Worm (Caenorhabditis elegans): ENCODE data around the gene kvs-3.
A peak's percentile ranks its signal among the peaks of the same experiment; 100 is the strongest.

kvs-3 gene

ce11 chrV:9343629-9344624 is 25.8 kb downstream of the kvs-3 start, which contains the start of gene tos-1 (continued):
- TF ChIP-seq nhr-77 (tag; optimal IDR thresholded peaks at IDR 0.05) = peak; percentile 96
- peak; percentile 100 for TF ChIP-seq hlh-30 (tag; optimal IDR thresholded peaks at IDR 0.05; ENCODE audit: insufficient read depth)
- 0 out of 2 replicates have a peak, but pooled peaks have one; percentile 62 for TF ChIP-seq daf-8 (GFP tag; IDR thresholded peaks at IDR 0.05)
- peak; percentile 80 for TF ChIP-seq ztf-7 (tag; optimal IDR thresholded peaks at IDR 0.05)
- TF ChIP-seq unc-130 (GFP tag; optimal IDR thresholded peaks at IDR 0.05) = peak; percentile 58
- TF ChIP-seq egl-43 (GFP tag; IDR thresholded peaks at IDR 0.05) = no peak
- peak; percentile 64 for TF ChIP-seq F49E8.2 (tag; optimal IDR thresholded peaks at IDR 0.05; ENCODE audit: borderline replicate concordance)
- TF ChIP-seq nhr-111 (GFP tag; optimal IDR thresholded peaks at IDR 0.05) = no peak
- peak; percentile 93 for TF ChIP-seq Y48G9A.11 (GFP tag; IDR thresholded peaks at IDR 0.05)
- peak; percentile 94 for TF ChIP-seq nhr-10 (tag; optimal IDR thresholded peaks at IDR 0.05)
- TF ChIP-seq zfp-2 (tag; optimal IDR thresholded peaks at IDR 0.05) = peak; percentile 88
- peak; percentile 90 for TF ChIP-seq vab-7 (GFP tag; IDR thresholded peaks at IDR 0.05)
- TF ChIP-seq cey-2 (tag; optimal IDR thresholded peaks at IDR 0.05; ENCODE audit: borderline replicate concordance, insufficient read depth) = peak; percentile 43
- peak; percentile 99 for TF ChIP-seq nhr-11 (tag; optimal IDR thresholded peaks at IDR 0.05)
- TF ChIP-seq skn-1 (tag; optimal IDR thresholded peaks at IDR 0.05) = no peak
- peak; percentile 49 for TF ChIP-seq aly-2 (tag; optimal IDR thresholded peaks at IDR 0.05)
- peak; percentile 28 for TF ChIP-seq zip-2 (tag; optimal IDR thresholded peaks at IDR 0.05)
- TF ChIP-seq lin-39 (tag; optimal IDR thresholded peaks at IDR 0.05) = peak; percentile 46
- peak; percentile 97 for TF ChIP-seq nhr-102 (tag; optimal IDR thresholded peaks at IDR 0.05)
- peak; percentile 97 for TF ChIP-seq ctbp-1 (GFP tag; IDR thresholded peaks at IDR 0.05)
- no peak for TF ChIP-seq zip-11 (GFP tag; IDR thresholded peaks at IDR 0.05)
- peak; percentile 68 to 95 for TF ChIP-seq daf-16 (GFP tag; optimal IDR thresholded peaks at IDR 0.05)
- TF ChIP-seq daf-16 (tag; optimal IDR thresholded peaks at IDR 0.05) = peak; percentile 74
- peak; percentile 92 to 96 for TF ChIP-seq hif-1 (tag; optimal IDR thresholded peaks at IDR 0.05)
- TF ChIP-seq nhr-25 (tag; optimal IDR thresholded peaks at IDR 0.05; ENCODE audit: borderline replicate concordance, insufficient read depth) = peak; percentile 96
- peak; percentile 36; the same call in 1 of the 2 replicates for TF ChIP-seq lim-7 (GFP tag; IDR thresholded peaks at IDR 0.05)
- peak; percentile 74 for TF ChIP-seq lin-1 (GFP tag; IDR thresholded peaks at IDR 0.05)

ce11 chrV:9346804-9347203 is 28.7 kb downstream of the kvs-3 start, which contains the start of the genes K07B1.7 and try-5:
TSS of gene K07B1.7 (minus strand) at chrV:9346962.
TSS of gene try-5 (plus strand) at chrV:9347044.
- TF ChIP-seq lir-3 (tag; optimal IDR thresholded peaks at IDR 0.05) (no peak), T20F7.1 (GFP tag; optimal IDR thresholded peaks at IDR 0.05) (peak; percentile 97), pha-4 (GFP tag; IDR thresholded peaks at IDR 0.05) (no peak), pha-4 (tag; optimal IDR thresholded peaks at IDR 0.05) (no peak), dve-1 (tag; optimal IDR thresholded peaks at IDR 0.05; ENCODE audit: insufficient read depth) (peak; percentile 30), rbr-2 (tag; optimal IDR thresholded peaks at IDR 0.05) (peak; percentile 23), dpl-1 (GFP tag; optimal IDR thresholded peaks at IDR 0.05) (peak; percentile 95), daf-16 (GFP tag; optimal IDR thresholded peaks at IDR 0.05) (no peak), daf-16 (tag; optimal IDR thresholded peaks at IDR 0.05) (peak; percentile 37), ceh-28 (tag; optimal IDR thresholded peaks at IDR 0.05) (peak; percentile 69), F26F4.8 (GFP tag; conservative IDR thresholded peaks at IDR 0.05) (no peak), mep-1 (tag; optimal IDR thresholded peaks at IDR 0.05) (no peak), mdt-29 (GFP tag; IDR thresholded peaks at IDR 0.05) (no peak), nhr-28 (tag; optimal IDR thresholded peaks at IDR 0.05) (peak; percentile 29), nhr-6 (tag; optimal IDR thresholded peaks at IDR 0.05) (peak; percentile 27), Y48G9A.11 (GFP tag; IDR thresholded peaks at IDR 0.05) (peak; percentile 93), nhr-111 (GFP tag; optimal IDR thresholded peaks at IDR 0.05) (no peak), daf-8 (GFP tag; IDR thresholded peaks at IDR 0.05) (no peak), unc-130 (GFP tag; optimal IDR thresholded peaks at IDR 0.05) (no peak), nhr-77 (tag; optimal IDR thresholded peaks at IDR 0.05) (no peak), ceh-44 (GFP tag; IDR thresholded peaks at IDR 0.05) (no peak), aha-1 (tag) (peak; percentile 10), tag-97 (GFP tag; IDR thresholded peaks at IDR 0.05) (no peak), hmg-1.1 (GFP tag; IDR thresholded peaks at IDR 0.05) (0 out of 2 replicates have a peak, but pooled peaks have one; percentile 21), vab-7 (GFP tag; IDR thresholded peaks at IDR 0.05) (no peak), R02D3.7 (tag; optimal IDR thresholded peaks at IDR 0.05) (peak; percentile 83), ceh-20 (GFP tag; IDR thresholded peaks at IDR 0.05) (no peak), lin-1 (GFP tag; IDR thresholded peaks at IDR 0.05) (no peak), duxl-1 (tag; optimal IDR thresholded peaks at IDR 0.05; ENCODE audit: poor library complexity) (no peak), hlh-30 (tag; optimal IDR thresholded peaks at IDR 0.05; ENCODE audit: insufficient read depth) (peak; percentile 60)

Measured in whole organism, L4 larva.